Worm (Caenorhabditis elegans) whole organism, L3 larva: ENCODE results near the gene ifd-2.

Experiments
- ZK546.5 ChIP-seq: sonication (generic microtip); optimal IDR thresholded peaks from 2 replicates; lab custom pipeline; 2017; ENCODE audit warnings: missing biosample characterization, missing genetic modification characterization
- aly-2 ChIP-seq: fragments of 150-350 bp; optimal IDR thresholded peaks from 2 replicates; lab custom pipeline; 2014; ENCODE audit warnings: missing biosample characterization, missing genetic modification characterization
- ama-1 ChIP-seq: fragments of 150-350 bp; optimal IDR thresholded peaks from 2 replicates; lab custom pipeline; 2018
- elt-3 ChIP-seq, 3 experiments: fragments of 150-350 bp in 1 of 3; sonication (generic microtip) in 2 of 3; optimal IDR thresholded peaks; 2 replicates in 2 of 3; 4 replicates in 1 of 3; lab custom pipeline; 2014 to 2017; ENCODE audit warnings: missing biosample characterization in 3 of 3, missing genetic modification characterization in 3 of 3
- lin-39 ChIP-seq: fragments of 150-350 bp; optimal IDR thresholded peaks from 2 replicates; lab custom pipeline; 2018; ENCODE audit warnings: missing biosample characterization, missing genetic modification reagents, missing genetic modification characterization
- nhr-11 ChIP-seq: fragments of 150-350 bp; optimal IDR thresholded peaks from 2 replicates; lab custom pipeline; 2014; ENCODE audit warnings: missing biosample characterization, missing genetic modification characterization
- unc-39 ChIP-seq: sonication (generic microtip); optimal IDR thresholded peaks from 4 replicates; lab custom pipeline; 2017; ENCODE audit warnings: missing biosample characterization, missing genetic modification characterization
- ztf-11 ChIP-seq: fragments of 150-350 bp; optimal IDR thresholded peaks from 2 replicates; lab custom pipeline; 2014; ENCODE audit warnings: missing biosample characterization, missing genetic modification characterization

- TF ChIP-seq lin-39 (tag; lab: Kevin White, UChicago) = no peak
- TF ChIP-seq elt-3 (tag; optimal IDR thresholded peaks at IDR 0.05; lab: Kevin White, UChicago) = no peak
- no peak for TF ChIP-seq unc-39 (tag; lab: Kevin White, UChicago)
- no peak for TF ChIP-seq ama-1
- TF ChIP-seq ztf-11 (tag; lab: Kevin White, UChicago) = no peak
- TF ChIP-seq aly-2 (tag; lab: Kevin White, UChicago) = no peak
- no peak for TF ChIP-seq ZK546.5 (tag; lab: Kevin White, UChicago)
- TF ChIP-seq nhr-11 (tag; lab: Kevin White, UChicago) = no peak
Measured at ce11 chrX:861378-861777, 45.6 kb upstream of the ifd-2 start.
